Worm (Caenorhabditis elegans): ENCODE measurements around the gene fln-2.

fln-2 gene

ce11 chrX:9391345-9391744, 6.2 kb upstream of the fln-2 start, which contains the start of gene C23F12.3:
Gene C23F12.3, plus strand, starts transcription at chrX:9391645.
- TF ChIP-seq ztf-3 (GFP tag; optimal IDR thresholded peaks at IDR 0.05) (no peak), rcor-1 (GFP tag; IDR thresholded peaks at IDR 0.05) (no peak)

- no peak for TF ChIP-seq dpff-1 (tag; optimal IDR thresholded peaks at IDR 0.05)
- no peak for TF ChIP-seq him-1 (tag; optimal IDR thresholded peaks at IDR 0.05)
- no peak for TF ChIP-seq nhr-179 (tag; optimal IDR thresholded peaks at IDR 0.05)
- TF ChIP-seq hmg-20 (GFP tag; IDR thresholded peaks at IDR 0.05) = no peak
- TF ChIP-seq bed-2 (GFP tag; IDR thresholded peaks at IDR 0.05) = no peak
- TF ChIP-seq ztf-18 (tag; optimal IDR thresholded peaks at IDR 0.05) = no peak
- TF ChIP-seq lag-1 (GFP tag; IDR thresholded peaks at IDR 0.05) = no peak
- no peak for TF ChIP-seq mel-28 (tag; optimal IDR thresholded peaks at IDR 0.05; ENCODE audit: borderline replicate concordance)
- no peak for TF ChIP-seq C06A6.2 (GFP tag; conservative IDR thresholded peaks at IDR 0.05)
- TF ChIP-seq let-526 (GFP tag; IDR thresholded peaks at IDR 0.05) = no peak
- no peak for TF ChIP-seq rpc-1 (optimal IDR thresholded peaks at IDR 0.05)
- no peak for TF ChIP-seq rpc-1 (tag; optimal IDR thresholded peaks at IDR 0.05)
- no peak for TF ChIP-seq nfyb-1 (GFP tag; IDR thresholded peaks at IDR 0.05)
- no peak for TF ChIP-seq sdz-38 (tag; optimal IDR thresholded peaks at IDR 0.05)
- no peak for TF ChIP-seq athp-1 (tag; optimal IDR thresholded peaks at IDR 0.05)
- no peak for TF ChIP-seq attf-3 (GFP tag; conservative IDR thresholded peaks at IDR 0.05)
- no peak for TF ChIP-seq bed-1 (GFP tag; IDR thresholded peaks at IDR 0.05)
- TF ChIP-seq F55B11.4 (tag; optimal IDR thresholded peaks at IDR 0.05; ENCODE audit: borderline replicate concordance, insufficient read depth) = no peak
- TF ChIP-seq ZK185.1 (tag; optimal IDR thresholded peaks at IDR 0.05; ENCODE audit: poor library complexity, severe bottlenecking) = no peak
These were observed 3.8 kb upstream of the fln-2 start, which contains the start of gene C23F12.9 for ce11 chrX:9393750-9394149. Gene C23F12.9, plus strand, starts transcription at chrX:9394050.

- TF ChIP-seq lin-40 (tag; optimal IDR thresholded peaks at IDR 0.05) = no peak
- no peak for TF ChIP-seq snpc-3.4 (tag; optimal IDR thresholded peaks at IDR 0.05)
- no peak for TF ChIP-seq akir-1 (GFP tag; optimal IDR thresholded peaks at IDR 0.05)
- no peak for TF ChIP-seq Y79H2A.3 (GFP tag; conservative IDR thresholded peaks at IDR 0.05)
- no peak for TF ChIP-seq nhr-90 (tag; optimal IDR thresholded peaks at IDR 0.05)
- no peak for TF ChIP-seq F23B12.7 (tag; optimal IDR thresholded peaks at IDR 0.05; ENCODE audit: insufficient read depth)
- no peak for TF ChIP-seq chd-7 (tag; optimal IDR thresholded peaks at IDR 0.05)
- no peak for TF ChIP-seq gei-17 (GFP tag; optimal IDR thresholded peaks at IDR 0.05)
- no peak for TF ChIP-seq ceh-58 (GFP tag; IDR thresholded peaks at IDR 0.05)
- TF ChIP-seq F49E8.2 (tag; optimal IDR thresholded peaks at IDR 0.05; ENCODE audit: insufficient read depth) = no peak
- no peak for TF ChIP-seq F57C9.4 (tag; optimal IDR thresholded peaks at IDR 0.05)
- TF ChIP-seq egl-44 (GFP tag; IDR thresholded peaks at IDR 0.05) = no peak
- no peak for TF ChIP-seq snpc-1.1 (tag; optimal IDR thresholded peaks at IDR 0.05; ENCODE audit: insufficient read depth)
- no peak for TF ChIP-seq F57A8.1 (GFP tag; optimal IDR thresholded peaks at IDR 0.05)
- TF ChIP-seq nhr-179 (tag; optimal IDR thresholded peaks at IDR 0.05) = no peak
- TF ChIP-seq T07F8.4 (tag; optimal IDR thresholded peaks at IDR 0.05) = no peak
These were observed 4.5 kb downstream of the fln-2 start for ce11 chrX:9401963-9402362.

ce11 chrX:9402464-9402863, 5.0 kb downstream of the fln-2 start:
- no peak for TF ChIP-seq somi-1 (GFP tag; optimal IDR thresholded peaks at IDR 0.05)
- no peak for TF ChIP-seq dpl-1 (GFP tag; optimal IDR thresholded peaks at IDR 0.05)
- TF ChIP-seq F23B12.7 (tag; optimal IDR thresholded peaks at IDR 0.05; ENCODE audit: insufficient read depth) = no peak
- no peak for TF ChIP-seq repo-1 (tag; optimal IDR thresholded peaks at IDR 0.05)
- TF ChIP-seq fkh-3 (tag; optimal IDR thresholded peaks at IDR 0.05) = no peak
- no peak for TF ChIP-seq ceh-27 (GFP tag; optimal IDR thresholded peaks at IDR 0.05)
- TF ChIP-seq ztf-18 (tag; optimal IDR thresholded peaks at IDR 0.05) = no peak
- no peak for TF ChIP-seq snpc-3.4 (tag; optimal IDR thresholded peaks at IDR 0.05)
- no peak for TF ChIP-seq lsy-27 (tag; optimal IDR thresholded peaks at IDR 0.05; ENCODE audit: borderline replicate concordance, insufficient read depth)
- TF ChIP-seq mcd-1 (GFP tag; IDR thresholded peaks at IDR 0.05) = no peak
- TF ChIP-seq attf-6 (GFP tag; IDR thresholded peaks at IDR 0.05) = no peak
- no peak for TF ChIP-seq ztf-25 (GFP tag; IDR thresholded peaks at IDR 0.05)
- no peak for TF ChIP-seq ceh-58 (GFP tag; IDR thresholded peaks at IDR 0.05)
- TF ChIP-seq tbp1 (GFP tag; optimal IDR thresholded peaks at IDR 0.05) = no peak

All from whole organism, young adult.